Fruit fly (Drosophila melanogaster) whole organism, embryonic: ENCODE measurements around the gene KdelR.

Experiments
- Bgb ChIP-seq: fragments of 200-800 bp; sonication (Bioruptor generic); IDR thresholded peaks from 2 replicates; pipeline ENCODE4 v1.3.6; 2022; ENCODE audit warnings: missing biosample characterization, missing genetic modification characterization; ENCODE audit not compliant: partially characterized antibody
- CG12659 ChIP-seq: fragments of 200-800 bp; sonication (Bioruptor generic); optimal IDR thresholded peaks from 3 replicates; lab custom pipeline; 2017; ENCODE audit warnings: mild to moderate bottlenecking, missing biosample characterization, missing genetic modification reagents, missing genetic modification characterization
- CG13287 ChIP-seq: fragments of 200-800 bp; sonication (Bioruptor generic); IDR thresholded peaks from 2 replicates; pipeline ENCODE4 v1.3.6; 2022; ENCODE audit warnings: missing biosample characterization, missing genetic modification characterization; ENCODE audit not compliant: partially characterized antibody
- CG14014 ChIP-seq: fragments of 200-800 bp; sonication (Bioruptor generic); IDR thresholded peaks from 2 replicates; pipeline ENCODE4 v1.3.6; 2022; ENCODE audit warnings: missing biosample characterization, missing genetic modification characterization
- CG16779 ChIP-seq: fragments of 200-800 bp; sonication (Bioruptor generic); IDR thresholded peaks from 2 replicates; pipeline ENCODE4 v1.3.6; 2022; ENCODE audit warnings: missing biosample characterization, missing genetic modification characterization
- CG16813 ChIP-seq: fragments of 200-800 bp; sonication (Bioruptor generic); IDR thresholded peaks from 3 replicates; pipeline ENCODE4 v1.3.6; 2022; ENCODE audit warnings: missing biosample characterization, missing genetic modification characterization; ENCODE audit not compliant: partially characterized antibody
- CG17568 ChIP-seq: fragments of 200-800 bp; sonication (Bioruptor generic); optimal IDR thresholded peaks from 2 replicates; lab custom pipeline; 2018; ENCODE audit warnings: missing biosample characterization, mild to moderate bottlenecking, missing genetic modification characterization, moderate library complexity
- CG17802 ChIP-seq: fragments of 200-800 bp; sonication (Bioruptor generic); optimal IDR thresholded peaks from 2 replicates; lab custom pipeline; 2018; ENCODE audit warnings: missing biosample characterization, mild to moderate bottlenecking, missing genetic modification characterization, moderate library complexity
- CG2116 ChIP-seq: fragments of 200-800 bp; sonication (Bioruptor generic); optimal IDR thresholded peaks from 3 replicates; lab custom pipeline; 2018; ENCODE audit warnings: missing biosample characterization, mild to moderate bottlenecking, missing genetic modification characterization
- CG2199 ChIP-seq: fragments of 200-800 bp; sonication (Bioruptor generic); IDR thresholded peaks from 3 replicates; pipeline ENCODE4 v1.3.6; 2022; ENCODE audit warnings: missing biosample characterization, missing genetic modification characterization
- CG30020 ChIP-seq: fragments of 200-800 bp; optimal IDR thresholded peaks from 2 replicates; lab custom pipeline; 2019; ENCODE audit warnings: missing biosample characterization, mild to moderate bottlenecking, missing genetic modification characterization, moderate library complexity
- CG6791 ChIP-seq: fragments of 200-800 bp; sonication (Bioruptor generic); IDR thresholded peaks from 3 replicates; pipeline ENCODE4 v1.3.6; 2022; ENCODE audit warnings: missing biosample characterization, missing genetic modification characterization; ENCODE audit not compliant: partially characterized antibody
- Dll ChIP-seq: fragments of 200-800 bp; sonication (Bioruptor generic); IDR thresholded peaks from 4 replicates; pipeline ENCODE4 v1.3.6; 2022; ENCODE audit warnings: missing biosample characterization, missing genetic modification characterization; ENCODE audit not compliant: partially characterized antibody
- Doc3 ChIP-seq: fragments of 200-800 bp; sonication (Bioruptor generic); IDR thresholded peaks from 3 replicates; pipeline ENCODE4 v1.3.6; 2022; ENCODE audit warnings: missing biosample characterization, missing genetic modification characterization; ENCODE audit not compliant: partially characterized antibody
- Dp ChIP-seq: fragments of 200-800 bp; sonication (Bioruptor generic); optimal IDR thresholded peaks from 2 replicates; lab custom pipeline; 2018; ENCODE audit warnings: missing biosample characterization, mild to moderate bottlenecking, missing genetic modification characterization, moderate library complexity
- Dref ChIP-seq: fragments of 200-800 bp; sonication (Bioruptor generic); IDR thresholded peaks from 2 replicates; pipeline ENCODE4 v1.3.6; 2022; ENCODE audit warnings: missing biosample characterization, missing genetic modification characterization
- E2f2 ChIP-seq: fragments of 200-800 bp; sonication (Bioruptor generic); IDR thresholded peaks from 2 replicates; pipeline ENCODE4 v1.3.6; 2022; ENCODE audit warnings: missing biosample characterization, missing genetic modification characterization
- MESR4 ChIP-seq: fragments of 200-800 bp; sonication (Bioruptor generic); optimal IDR thresholded peaks from 2 replicates; lab custom pipeline; 2018; ENCODE audit warnings: missing biosample characterization, mild to moderate bottlenecking, missing genetic modification characterization, moderate library complexity
- Max ChIP-seq: fragments of 200-800 bp; sonication (Bioruptor generic); optimal IDR thresholded peaks from 2 replicates; lab custom pipeline; 2016; ENCODE audit warnings: missing biosample characterization, mild to moderate bottlenecking, missing genetic modification characterization
- Opbp ChIP-seq: fragments of 200-800 bp; sonication (Bioruptor generic); IDR thresholded peaks from 3 replicates; pipeline ENCODE4 v1.3.6; 2022; ENCODE audit warnings: missing biosample characterization, missing genetic modification characterization; ENCODE audit not compliant: partially characterized antibody
- Scr ChIP-seq: fragments of 200-800 bp; sonication (Bioruptor generic); IDR thresholded peaks from 2 replicates; pipeline ENCODE4 v1.3.6; 2022; ENCODE audit warnings: missing biosample characterization, missing genetic modification characterization; ENCODE audit not compliant: partially characterized antibody
- Sry-δ ChIP-seq: fragments of 200-800 bp; sonication (Bioruptor generic); optimal IDR thresholded peaks from 2 replicates; lab custom pipeline; 2016; ENCODE audit warnings: missing biosample characterization, missing genetic modification characterization
- YL-1 ChIP-seq: fragments of 200-800 bp; sonication (Bioruptor generic); optimal IDR thresholded peaks from 3 replicates; lab custom pipeline; 2017; ENCODE audit warnings: missing biosample characterization, mild to moderate bottlenecking, missing genetic modification characterization
- amos ChIP-seq: fragments of 200-800 bp; sonication (Bioruptor generic); IDR thresholded peaks from 2 replicates; pipeline ENCODE4 v1.3.6; 2022; ENCODE audit warnings: missing biosample characterization, missing genetic modification characterization; ENCODE audit not compliant: partially characterized antibody
- aop ChIP-seq: fragments of 200-800 bp; sonication (Bioruptor generic); IDR thresholded peaks from 2 replicates; pipeline ENCODE4 v1.3.6; 2022; ENCODE audit warnings: missing biosample characterization, missing genetic modification characterization
- danr ChIP-seq: fragments of 200-800 bp; sonication (Bioruptor generic); IDR thresholded peaks from 2 replicates; pipeline ENCODE4 v1.3.6; 2022; ENCODE audit warnings: missing biosample characterization, missing genetic modification characterization
- disco-r ChIP-seq: fragments of 200-800 bp; sonication (Bioruptor generic); optimal IDR thresholded peaks from 2 replicates; lab custom pipeline; 2016; ENCODE audit warnings: missing biosample characterization, missing genetic modification characterization
- grn ChIP-seq: fragments of 200-800 bp; sonication (Bioruptor generic); optimal IDR thresholded peaks from 3 replicates; lab custom pipeline; 2017; ENCODE audit warnings: missing biosample characterization, missing genetic modification characterization
- hb ChIP-seq: fragments of 200-800 bp; sonication (Bioruptor generic); IDR thresholded peaks from 3 replicates; pipeline ENCODE4 v1.3.6; 2022; ENCODE audit warnings: missing biosample characterization, missing genetic modification characterization; ENCODE audit not compliant: partially characterized antibody
- hbn ChIP-seq: fragments of 200-800 bp; sonication (Bioruptor generic); IDR thresholded peaks from 2 replicates; pipeline ENCODE4 v1.3.6; 2022; ENCODE audit warnings: missing biosample characterization, missing genetic modification characterization; ENCODE audit not compliant: partially characterized antibody
- kah ChIP-seq: fragments of 200-800 bp; sonication (Bioruptor generic); optimal IDR thresholded peaks from 2 replicates; lab custom pipeline; 2018; ENCODE audit warnings: missing biosample characterization, mild to moderate bottlenecking, missing genetic modification characterization
- knrl ChIP-seq: fragments of 200-800 bp; sonication (Bioruptor generic); IDR thresholded peaks from 3 replicates; pipeline ENCODE4 v1.3.6; 2022; ENCODE audit warnings: missing biosample characterization, missing genetic modification characterization; ENCODE audit not compliant: partially characterized antibody
- nerfin-2 ChIP-seq: fragments of 200-800 bp; sonication (Bioruptor generic); IDR thresholded peaks from 2 replicates; pipeline ENCODE4 v1.3.6; 2022; ENCODE audit warnings: missing biosample characterization, missing genetic modification characterization; ENCODE audit not compliant: partially characterized antibody
- onecut ChIP-seq: fragments of 200-800 bp; sonication (Bioruptor generic); IDR thresholded peaks from 2 replicates; pipeline ENCODE4 v1.3.6; 2022; ENCODE audit warnings: missing biosample characterization, missing genetic modification characterization
- pita ChIP-seq: fragments of 200-800 bp; sonication (Bioruptor generic); optimal IDR thresholded peaks from 2 replicates; lab custom pipeline; 2017; ENCODE audit warnings: missing biosample characterization, mild to moderate bottlenecking, missing genetic modification characterization
- pzg ChIP-seq: fragments of 200-800 bp; sonication (Bioruptor generic); optimal IDR thresholded peaks from 3 replicates; lab custom pipeline; 2018; ENCODE audit warnings: missing biosample characterization, mild to moderate bottlenecking, missing genetic modification characterization, moderate library complexity
- rib ChIP-seq: fragments of 200-800 bp; sonication (Bioruptor generic); IDR thresholded peaks from 2 replicates; pipeline ENCODE4 v1.3.6; 2022; ENCODE audit warnings: missing biosample characterization, missing genetic modification characterization
- run ChIP-seq: fragments of 200-800 bp; sonication (Bioruptor generic); optimal IDR thresholded peaks from 3 replicates; lab custom pipeline; 2018; ENCODE audit warnings: missing biosample characterization, mild to moderate bottlenecking, missing genetic modification characterization
- sna ChIP-seq: fragments of 200-800 bp; sonication (Bioruptor generic); IDR thresholded peaks from 2 replicates; pipeline ENCODE4 v1.3.6; 2022; ENCODE audit warnings: missing biosample characterization, missing genetic modification characterization; ENCODE audit not compliant: partially characterized antibody
- sug ChIP-seq: fragments of 200-800 bp; optimal IDR thresholded peaks from 2 replicates; lab custom pipeline; 2019; ENCODE audit warnings: missing biosample characterization, mild to moderate bottlenecking, missing genetic modification characterization, moderate library complexity
- vnd ChIP-seq: fragments of 200-800 bp; sonication (Bioruptor generic); IDR thresholded peaks from 3 replicates; pipeline ENCODE4 v1.3.6; 2022; ENCODE audit warnings: missing biosample characterization, missing genetic modification characterization; ENCODE audit not compliant: partially characterized antibody

KdelR gene

DNA sequence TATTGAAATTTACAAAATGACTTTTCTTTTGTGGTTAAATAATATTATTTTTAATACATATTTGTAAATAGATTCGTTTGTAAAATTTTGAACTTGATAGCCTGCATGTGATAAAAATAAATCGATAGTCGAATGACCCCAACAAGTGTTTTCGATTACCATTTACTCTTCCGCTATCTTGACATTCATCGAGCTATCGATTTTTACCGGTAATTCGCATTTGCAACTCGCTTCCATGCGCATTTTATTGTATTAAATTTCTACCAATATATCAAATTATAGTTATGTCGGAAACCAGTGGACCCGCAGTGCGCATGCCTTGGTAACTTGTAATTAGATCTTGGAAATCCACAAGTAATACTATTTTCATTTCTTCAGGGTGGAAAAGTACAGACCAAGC is 7.7 kb upstream of the KdelR start, which contains the start of gene RfC3 (continued):
- peak; percentile 92 for TF ChIP-seq CG30020 (tag; lab: Kevin White, UChicago)
- TF ChIP-seq E2f2 (GFP tag; lab: Robert Waterston, UW) = peak; percentile 90
- TF ChIP-seq CG13287 (GFP tag; lab: Robert Waterston, UW) = peak; percentile 92
- TF ChIP-seq Dref (GFP tag; lab: Robert Waterston, UW) = peak; percentile 95
- TF ChIP-seq rib (GFP tag; lab: Robert Waterston, UW) = 0 out of 2 replicates have a peak, but pooled peaks have one; percentile 11
- TF ChIP-seq CG16779 (GFP tag; lab: Robert Waterston, UW) = no peak
- peak; percentile 80 for TF ChIP-seq hb (GFP tag; lab: Robert Waterston, UW)
- TF ChIP-seq CG16813 (GFP tag; lab: Robert Waterston, UW) = peak; percentile 72; the same call in 2 of the 3 replicates
- TF ChIP-seq disco-r = no peak
- peak; percentile 73; the same call in 2 of the 3 replicates for TF ChIP-seq Opbp (GFP tag; lab: Robert Waterston, UW)
- TF ChIP-seq grn (GFP tag; lab: Kevin White, UChicago) = no peak
- TF ChIP-seq CG14014 (GFP tag; lab: Robert Waterston, UW) = no peak
- peak; percentile 62 for TF ChIP-seq kah
- peak; percentile 7 for TF ChIP-seq CG12659 (GFP tag; lab: Kevin White, UChicago)
- peak; percentile 29 for TF ChIP-seq MESR4 (GFP tag; lab: Kevin White, UChicago)
- peak; percentile 79 for TF ChIP-seq hbn (GFP tag; lab: Robert Waterston, UW)
- TF ChIP-seq Doc3 (GFP tag; lab: Robert Waterston, UW) = peak; percentile 75
- peak; percentile 94 for TF ChIP-seq nerfin-2 (GFP tag; lab: Robert Waterston, UW)
- peak; percentile 28 for TF ChIP-seq Max (GFP tag; lab: Kevin White, UChicago)
- peak; percentile 81 for TF ChIP-seq Scr (GFP tag; lab: Robert Waterston, UW)
- peak; percentile 59; the same call in 2 of the 3 replicates for TF ChIP-seq knrl (GFP tag; lab: Robert Waterston, UW)
- no peak for TF ChIP-seq CG17568 (GFP tag; lab: Kevin White, UChicago)
- TF ChIP-seq CG2199 (GFP tag; lab: Robert Waterston, UW) = no peak
- TF ChIP-seq onecut (GFP tag; lab: Robert Waterston, UW) = peak; percentile 54; the same call in 1 of the 2 replicates
- TF ChIP-seq pzg (GFP tag; lab: Kevin White, UChicago) = peak; percentile 64
- TF ChIP-seq Dll (GFP tag; lab: Robert Waterston, UW) = peak; percentile 85
- TF ChIP-seq sug (tag; lab: Kevin White, UChicago) = peak; percentile 20
- TF ChIP-seq sna (GFP tag; lab: Robert Waterston, UW) = peak; percentile 79
- TF ChIP-seq YL-1 = peak; percentile 38
- TF ChIP-seq CG6791 (GFP tag; lab: Robert Waterston, UW) = peak; percentile 89
- peak; percentile 31 for TF ChIP-seq Sry-δ (GFP tag; lab: Kevin White, UChicago)
- no peak for TF ChIP-seq CG17802
- TF ChIP-seq amos (GFP tag; lab: Robert Waterston, UW) = peak; percentile 76; the same call in 1 of the 2 replicates
- TF ChIP-seq vnd (GFP tag; lab: Robert Waterston, UW) = peak; percentile 87
- TF ChIP-seq CG2116 = peak; percentile 94
- peak; percentile 83 for TF ChIP-seq Bgb (GFP tag; lab: Robert Waterston, UW)
- TF ChIP-seq aop (GFP tag; lab: Robert Waterston, UW) = no peak
- peak; percentile 92 for TF ChIP-seq Dp (GFP tag; lab: Kevin White, UChicago)
- no peak for TF ChIP-seq run (tag; lab: Kevin White, UChicago)
- no peak for TF ChIP-seq pita
- no peak for TF ChIP-seq danr
